Worm (Caenorhabditis elegans) whole organism, L4/young adult: ENCODE results near the gene clpr-2.

Experiments used
- W03F9.2 ChIP-seq: fragments of 150-350 bp; optimal IDR thresholded peaks from 2 replicates; lab custom pipeline; 2014; ENCODE audit warnings: missing biosample characterization, missing genetic modification characterization
- dao-5 ChIP-seq: sonication (generic microtip); optimal IDR thresholded peaks from 2 replicates; lab custom pipeline; 2016; ENCODE audit warnings: missing genotype, missing genetic modification characterization, moderate library complexity, missing compliant biosample characterization
- him-1 ChIP-seq: sonication (generic microtip); optimal IDR thresholded peaks from 2 replicates; lab custom pipeline; 2016; ENCODE audit warnings: missing genotype, missing genetic modification reagents, missing genetic modification characterization, missing compliant biosample characterization

DNA sequence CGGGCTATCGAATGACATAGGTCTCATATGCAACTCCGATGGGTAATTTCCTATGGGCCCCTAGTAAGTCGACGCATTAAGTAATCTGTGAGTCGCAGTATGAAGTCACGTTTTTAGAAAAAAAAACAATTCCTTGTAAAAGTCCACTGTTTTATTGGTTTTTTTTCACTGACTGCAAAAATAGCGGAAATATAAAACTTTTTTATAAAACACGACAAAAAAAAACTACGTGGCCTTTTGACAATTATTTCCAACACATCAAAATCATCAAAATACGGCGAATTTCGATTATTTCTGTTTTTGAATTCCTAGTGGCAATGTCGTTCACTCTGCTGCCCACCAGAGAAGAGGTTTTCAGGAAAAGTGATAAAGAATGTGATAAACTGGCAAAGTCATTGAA, at the start of gene clpr-2:
- TF ChIP-seq dao-5 = no peak
- no peak for TF ChIP-seq him-1 (tag; lab: Kevin White, UChicago)
- TF ChIP-seq W03F9.2 (tag; lab: Kevin White, UChicago) = no peak
